Fruit fly (Drosophila melanogaster): Measurements from ENCODE around the gene Trpml.

Gene Trpml

DNA sequence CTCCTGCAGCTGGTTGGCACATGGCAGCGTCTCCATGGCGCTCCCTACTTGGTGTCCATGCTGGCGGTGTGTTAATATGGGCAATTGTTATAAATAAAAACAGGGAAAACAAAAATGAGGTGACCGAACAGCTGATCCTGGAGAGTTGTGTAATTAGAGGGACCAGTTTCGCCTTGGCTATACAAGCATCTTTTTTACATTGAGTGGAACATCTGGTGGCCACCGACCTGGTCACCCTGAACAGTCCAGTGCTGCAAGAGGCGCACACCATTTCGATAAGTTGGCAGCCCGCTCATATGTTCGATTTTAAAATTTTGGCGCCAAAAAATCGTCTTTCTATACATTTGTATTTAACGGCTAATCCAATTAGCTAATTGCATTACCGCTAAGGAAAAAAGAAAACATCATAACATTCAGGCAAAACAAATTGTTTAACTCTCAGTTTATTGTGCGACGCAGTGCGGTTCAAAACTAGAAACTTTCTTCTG, 30.9 kb downstream of the Trpml start, which contains the start of the genes CG8765 and Gbeta76C (continued):
- TF ChIP-seq unc-4 (GFP tag; IDR thresholded peaks at IDR 0.05; ENCODE audit: partially characterized antibody) (peak; percentile 60), Max (GFP tag; optimal IDR thresholded peaks at IDR 0.05) (peak; percentile 19), Atf3 (GFP tag; optimal IDR thresholded peaks at IDR 0.05) (no peak), sd (tag; optimal IDR thresholded peaks at IDR 0.05) (no peak), H15 (GFP tag; IDR thresholded peaks at IDR 0.05) (no peak), pfk (GFP tag; optimal IDR thresholded peaks at IDR 0.05) (no peak), sens-2 (GFP tag; IDR thresholded peaks at IDR 0.05) (no peak), jumu (GFP tag; optimal IDR thresholded peaks at IDR 0.05) (peak; percentile 39), CG16815 (GFP tag; optimal IDR thresholded peaks at IDR 0.05) (no peak), Aef1 (GFP tag; IDR thresholded peaks at IDR 0.05) (no peak), tio (GFP tag; optimal IDR thresholded peaks at IDR 0.05) (no peak), CG10959 (GFP tag; IDR thresholded peaks at IDR 0.05) (no peak), lbe (GFP tag; optimal IDR thresholded peaks at IDR 0.05) (no peak), kni (GFP tag; optimal IDR thresholded peaks at IDR 0.05) (peak; percentile 21), CG3281 (GFP tag; optimal IDR thresholded peaks at IDR 0.05) (no peak), Trl (optimal IDR thresholded peaks at IDR 0.05) (no peak), Trl (GFP tag; optimal IDR thresholded peaks at IDR 0.05) (peak; percentile 67), wdn (GFP tag; IDR thresholded peaks at IDR 0.05) (peak; percentile 30; the same call in 1 of the 2 replicates), CG1024 (GFP tag; IDR thresholded peaks at IDR 0.05) (no peak), knrl (GFP tag; IDR thresholded peaks at IDR 0.05; ENCODE audit: partially characterized antibody) (peak; percentile 55; the same call in 1 of the 3 replicates), HLH54F (GFP tag; optimal IDR thresholded peaks at IDR 0.05) (peak; percentile 42), NC2α (GFP tag; optimal IDR thresholded peaks at IDR 0.05) (peak; percentile 16), D19B (GFP tag; optimal IDR thresholded peaks at IDR 0.05) (no peak), Mrtf (GFP tag; IDR thresholded peaks at IDR 0.05) (no peak), NC2β (GFP tag; optimal IDR thresholded peaks at IDR 0.05) (peak; percentile 48), CG13296 (GFP tag; optimal IDR thresholded peaks at IDR 0.05) (no peak), CG8359 (GFP tag; optimal IDR thresholded peaks at IDR 0.05; ENCODE audit: borderline replicate concordance) (no peak), CG7963 (GFP tag; IDR thresholded peaks at IDR 0.05; ENCODE audit: partially characterized antibody) (no peak), CG10654 (GFP tag; optimal IDR thresholded peaks at IDR 0.05) (peak; percentile 7), bbx (GFP tag; IDR thresholded peaks at IDR 0.05; ENCODE audit: partially characterized antibody) (peak; percentile 37; the same call in 1 of the 2 replicates), ham (GFP tag; IDR thresholded peaks at IDR 0.05) (no peak), slou (GFP tag; optimal IDR thresholded peaks at IDR 0.05) (no peak), CG4328 (GFP tag; optimal IDR thresholded peaks at IDR 0.05) (no peak), zfh1 (GFP tag; IDR thresholded peaks at IDR 0.05) (no peak), eyg (GFP tag; optimal IDR thresholded peaks at IDR 0.05) (no peak), Bgb (GFP tag; IDR thresholded peaks at IDR 0.05; ENCODE audit: partially characterized antibody) (peak; percentile 50; the same call in 1 of the 2 replicates), Dbx (GFP tag; IDR thresholded peaks at IDR 0.05) (peak; percentile 47; the same call in 1 of the 3 replicates), fd3F (GFP tag; optimal IDR thresholded peaks at IDR 0.05) (no peak), Xbp1 (GFP tag; optimal IDR thresholded peaks at IDR 0.05) (peak; percentile 55), Oli (tag; optimal IDR thresholded peaks at IDR 0.05) (no peak), aop (GFP tag; IDR thresholded peaks at IDR 0.05) (no peak), Vsx1 (GFP tag; optimal IDR thresholded peaks at IDR 0.05) (no peak), grn (GFP tag; optimal IDR thresholded peaks at IDR 0.05) (no peak), lilli (GFP tag; optimal IDR thresholded peaks at IDR 0.05) (peak; percentile 49), CG12942 (GFP tag; optimal IDR thresholded peaks at IDR 0.05) (peak; percentile 24), ssp (GFP tag; IDR thresholded peaks at IDR 0.05) (no peak), CG2889 (GFP tag; IDR thresholded peaks at IDR 0.05) (no peak), CG1832 (GFP tag; optimal IDR thresholded peaks at IDR 0.05) (no peak), CG15269 (tag; optimal IDR thresholded peaks at IDR 0.05) (no peak), CG8290 (GFP tag; optimal IDR thresholded peaks at IDR 0.05) (peak; percentile 18), CG8290 (tag; optimal IDR thresholded peaks at IDR 0.05) (no peak), dati (GFP tag; IDR thresholded peaks at IDR 0.05) (no peak)

Data from whole organism, embryonic.